Fruit fly (Drosophila melanogaster) whole organism, adult: Measurements from ENCODE around the gene CG5861.

Source experiments
- CG11617 ChIP-seq: fragments of 200-800 bp; sonication (Bioruptor generic); optimal IDR thresholded peaks from 2 replicates; lab custom pipeline; 2017; ENCODE audit warnings: mild to moderate bottlenecking, missing biosample characterization, missing genetic modification reagents, missing genetic modification characterization
- CG12768 ChIP-seq: fragments of 200-800 bp; sonication (Bioruptor generic); optimal IDR thresholded peaks from 2 replicates; lab custom pipeline; 2017; ENCODE audit warnings: missing biosample characterization, missing genetic modification characterization, mild to moderate bottlenecking, moderate library complexity, missing genetic modification reagents
- CG14711 ChIP-seq: fragments of 200-800 bp; sonication (Bioruptor generic); optimal IDR thresholded peaks from 2 replicates; lab custom pipeline; 2018; ENCODE audit warnings: missing biosample characterization, mild to moderate bottlenecking, missing genetic modification characterization, moderate library complexity
- CG1620 ChIP-seq: fragments of 200-800 bp; sonication (Bioruptor generic); optimal IDR thresholded peaks from 2 replicates; lab custom pipeline; 2016; ENCODE audit warnings: missing biosample characterization, missing genetic modification characterization
- CG33017 ChIP-seq: fragments of 200-800 bp; sonication (Bioruptor generic); optimal IDR thresholded peaks from 2 replicates; lab custom pipeline; 2018; ENCODE audit warnings: missing biosample characterization, mild to moderate bottlenecking, missing genetic modification characterization, moderate library complexity
- CG5204 ChIP-seq: fragments of 200-800 bp; sonication (Bioruptor generic); optimal IDR thresholded peaks from 2 replicates; lab custom pipeline; 2016; ENCODE audit warnings: missing biosample characterization, missing genetic modification characterization
- CG7045 ChIP-seq: fragments of 200-800 bp; sonication (Bioruptor generic); optimal IDR thresholded peaks from 2 replicates; lab custom pipeline; 2017; ENCODE audit warnings: missing biosample characterization, mild to moderate bottlenecking, missing genetic modification characterization
- CG7101 ChIP-seq: fragments of 200-800 bp; sonication (Bioruptor generic); optimal IDR thresholded peaks from 2 replicates; lab custom pipeline; 2018; ENCODE audit warnings: missing biosample characterization, mild to moderate bottlenecking, missing genetic modification characterization, moderate library complexity
- Clk ChIP-seq: fragments of 200-800 bp; sonication (Bioruptor generic); optimal IDR thresholded peaks from 2 replicates; lab custom pipeline; 2017; ENCODE audit warnings: missing biosample characterization, missing genetic modification characterization
- Crg-1 ChIP-seq: fragments of 200-800 bp; sonication (Bioruptor generic); optimal IDR thresholded peaks from 2 replicates; lab custom pipeline; 2016; ENCODE audit warnings: missing biosample characterization, missing genetic modification characterization
- Hr96 ChIP-seq: fragments of 200-800 bp; sonication (Bioruptor generic); optimal IDR thresholded peaks from 2 replicates; lab custom pipeline; 2016; ENCODE audit warnings: missing biosample characterization, missing genetic modification characterization
- Mnt ChIP-seq: fragments of 200-800 bp; sonication (Bioruptor generic); optimal IDR thresholded peaks from 2 replicates; lab custom pipeline; 2016; ENCODE audit warnings: missing biosample characterization, mild to moderate bottlenecking, missing genetic modification characterization
- bab1 ChIP-seq: fragments of 200-800 bp; sonication (Bioruptor generic); optimal IDR thresholded peaks from 3 replicates; lab custom pipeline; 2019; ENCODE audit warnings: missing biosample characterization, mild to moderate bottlenecking, missing genetic modification characterization, moderate library complexity
- cic ChIP-seq: fragments of 200-800 bp; sonication (Bioruptor generic); optimal IDR thresholded peaks from 2 replicates; lab custom pipeline; 2017; ENCODE audit warnings: missing biosample characterization, mild to moderate bottlenecking, missing genetic modification characterization, moderate library complexity
- cnc ChIP-seq, 2 experiments: fragments of >200 bp; optimal IDR thresholded peaks; 2 replicates each; lab custom pipeline; 2017
- kay ChIP-seq: fragments of 200-800 bp; sonication (Bioruptor generic); peaks from one replicate; lab custom pipeline; 2016; ENCODE audit warnings: missing biosample characterization, missing genetic modification characterization, borderline replicate concordance
- ovo ChIP-seq: fragments of 200-800 bp; sonication (Bioruptor generic); optimal IDR thresholded peaks from 2 replicates; lab custom pipeline; 2016; ENCODE audit warnings: missing biosample characterization, missing genetic modification characterization
- pad ChIP-seq: fragments of 200-800 bp; sonication (Bioruptor generic); optimal IDR thresholded peaks from 3 replicates; lab custom pipeline; 2017; ENCODE audit warnings: missing biosample characterization, missing genetic modification characterization, mild to moderate bottlenecking, moderate library complexity, missing genetic modification reagents
- tj ChIP-seq: fragments of 200-800 bp; sonication (Bioruptor generic); optimal IDR thresholded peaks from 3 replicates; lab custom pipeline; 2017; ENCODE audit warnings: missing biosample characterization, mild to moderate bottlenecking, missing genetic modification characterization, moderate library complexity
- toe ChIP-seq: fragments of 200-800 bp; sonication (Bioruptor generic); optimal IDR thresholded peaks from 2 replicates; lab custom pipeline; 2016; ENCODE audit warnings: missing biosample characterization, missing genetic modification characterization

CG5861 gene

dm6 chr2L:16317131-16317530 lies 10.0 kb upstream of the CG5861 start:
- peak; percentile 85 for TF ChIP-seq cic (GFP tag; lab: Kevin White, UChicago)
- peak; percentile 5 for TF ChIP-seq kay (GFP tag; lab: Kevin White, UChicago)
- TF ChIP-seq cnc (optimal IDR thresholded peaks at IDR 0.05; lab: Kevin White, UChicago), result no peak
- peak; percentile 4 for TF ChIP-seq CG7045 (GFP tag; lab: Kevin White, UChicago)
- peak; percentile 20 for TF ChIP-seq ovo (GFP tag; lab: Kevin White, UChicago)
- TF ChIP-seq CG12768 (GFP tag; lab: Kevin White, UChicago), result peak; percentile 60
- TF ChIP-seq CG14711 (tag; lab: Kevin White, UChicago), result no peak

- TF ChIP-seq cnc (optimal IDR thresholded peaks at IDR 0.05; lab: Kevin White, UChicago) (no peak), tj (GFP tag; lab: Kevin White, UChicago) (no peak), CG11617 (GFP tag; lab: Kevin White, UChicago) (no peak), bab1 (GFP tag; lab: Kevin White, UChicago) (no peak), CG7045 (GFP tag; lab: Kevin White, UChicago) (no peak), CG5204 (GFP tag; lab: Kevin White, UChicago) (no peak), CG7101 (tag; lab: Kevin White, UChicago) (no peak), CG33017 (tag; lab: Kevin White, UChicago) (no peak)
Observed at dm6 chr2L:16316410-16316809, 9.3 kb upstream of the CG5861 start.

- TF ChIP-seq ovo (GFP tag; lab: Kevin White, UChicago) (peak; percentile 40), CG14711 (tag; lab: Kevin White, UChicago) (no peak), kay (GFP tag; lab: Kevin White, UChicago) (peak; percentile 98), toe (no peak), CG7101 (tag; lab: Kevin White, UChicago) (no peak), CG5204 (GFP tag; lab: Kevin White, UChicago) (no peak), tj (GFP tag; lab: Kevin White, UChicago) (no peak), Mnt (GFP tag; lab: Kevin White, UChicago) (peak; percentile 61), Crg-1 (no peak), CG7045 (GFP tag; lab: Kevin White, UChicago) (no peak), CG1620 (GFP tag; lab: Kevin White, UChicago) (no peak), Clk (GFP tag; lab: Kevin White, UChicago) (no peak), Hr96 (no peak), pad (GFP tag; lab: Kevin White, UChicago) (no peak), cic (GFP tag; lab: Kevin White, UChicago) (peak; percentile 76), bab1 (GFP tag; lab: Kevin White, UChicago) (no peak), CG33017 (tag; lab: Kevin White, UChicago) (no peak), CG12768 (GFP tag; lab: Kevin White, UChicago) (peak; percentile 3), cnc (optimal IDR thresholded peaks at IDR 0.05; lab: Kevin White, UChicago) (no peak)
Observed at dm6 chr2L:16315844-16316243, 8.7 kb upstream of the CG5861 start.

dm6 chr2L:16315027-16315426 lies 7.9 kb upstream of the CG5861 start:
- TF ChIP-seq CG5204 (GFP tag; lab: Kevin White, UChicago) (no peak), bab1 (GFP tag; lab: Kevin White, UChicago) (peak; percentile 1), pad (GFP tag; lab: Kevin White, UChicago) (peak; percentile 32), CG11617 (GFP tag; lab: Kevin White, UChicago) (peak; percentile 37), cnc (optimal IDR thresholded peaks at IDR 0.05; lab: Kevin White, UChicago) (no peak), ovo (GFP tag; lab: Kevin White, UChicago) (peak; percentile 35), tj (GFP tag; lab: Kevin White, UChicago) (peak; percentile 81), Hr96 (no peak), CG12768 (GFP tag; lab: Kevin White, UChicago) (peak; percentile 83), Mnt (GFP tag; lab: Kevin White, UChicago) (peak; percentile 83), Clk (GFP tag; lab: Kevin White, UChicago) (no peak), kay (GFP tag; lab: Kevin White, UChicago) (peak; percentile 98), CG7045 (GFP tag; lab: Kevin White, UChicago) (peak; percentile 25), CG33017 (tag; lab: Kevin White, UChicago) (peak; percentile 58), cic (GFP tag; lab: Kevin White, UChicago) (peak; percentile 100), CG14711 (tag; lab: Kevin White, UChicago) (peak; percentile 80), Crg-1 (no peak), CG1620 (GFP tag; lab: Kevin White, UChicago) (no peak), CG7101 (tag; lab: Kevin White, UChicago) (peak; percentile 54), toe (no peak)

DNA sequence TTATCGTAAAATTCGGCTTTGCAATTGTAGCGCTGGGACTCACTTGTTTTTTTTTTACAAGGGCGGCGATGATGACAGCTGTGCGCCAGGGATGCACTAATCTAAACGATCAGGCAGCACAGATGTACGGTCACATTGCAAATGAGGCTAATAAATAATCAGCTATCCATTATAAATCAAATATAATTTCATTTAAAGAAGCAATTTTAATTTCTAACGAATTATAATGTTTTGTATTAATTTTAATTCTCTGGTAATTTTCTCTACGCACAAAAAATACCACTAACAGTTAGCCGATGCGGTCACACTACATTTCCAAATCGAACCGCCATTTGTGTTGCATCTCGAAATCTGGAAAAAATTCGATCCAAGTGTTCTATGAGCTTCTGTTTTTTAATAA lies 3.5 kb upstream of the CG5861 start, which contains the start of the genes cni and fzy:
cni (minus strand) TSS at position 79 of the 400 bp plus-strand sequence.
fzy (plus strand) TSS at position 309 of the 400 bp plus-strand sequence.
- TF ChIP-seq CG33017 (tag; lab: Kevin White, UChicago) (no peak), Hr96 (no peak), Mnt (GFP tag; lab: Kevin White, UChicago) (peak; percentile 37), pad (GFP tag; lab: Kevin White, UChicago) (no peak), CG1620 (GFP tag; lab: Kevin White, UChicago) (peak; percentile 29), CG14711 (tag; lab: Kevin White, UChicago) (peak; percentile 43), CG11617 (GFP tag; lab: Kevin White, UChicago) (peak; percentile 67), ovo (GFP tag; lab: Kevin White, UChicago) (no peak), CG7101 (tag; lab: Kevin White, UChicago) (peak; percentile 5), cic (GFP tag; lab: Kevin White, UChicago) (peak; percentile 35), CG5204 (GFP tag; lab: Kevin White, UChicago) (no peak), bab1 (GFP tag; lab: Kevin White, UChicago) (peak; percentile 74), cnc (optimal IDR thresholded peaks at IDR 0.05; lab: Kevin White, UChicago) (no peak), CG12768 (GFP tag; lab: Kevin White, UChicago) (no peak)
